Fruit fly (Drosophila melanogaster) whole organism, embryonic: ENCODE measurements around the gene Cyp4ac1.
A peak's percentile ranks its signal among the peaks of the same experiment; 100 is the strongest.

Experiments used
- ATbp ChIP-seq: fragments of 200-800 bp; sonication (Bioruptor generic); optimal IDR thresholded peaks from 2 replicates; lab custom pipeline; 2017; ENCODE audit warnings: missing biosample characterization, mild to moderate bottlenecking, missing genetic modification characterization, missing genetic modification reagents
- BEAF-32 ChIP-seq: fragments of 200-800 bp; sonication (Bioruptor generic); optimal IDR thresholded peaks from 3 replicates; lab custom pipeline; 2017; ENCODE audit warnings: missing biosample characterization, missing genetic modification characterization, mild to moderate bottlenecking, moderate library complexity, missing genetic modification reagents
- CG10267 ChIP-seq: fragments of 200-800 bp; sonication (Bioruptor generic); optimal IDR thresholded peaks from 2 replicates; lab custom pipeline; 2018; ENCODE audit warnings: missing biosample characterization, mild to moderate bottlenecking, missing genetic modification characterization, moderate library complexity
- CG10431 ChIP-seq: fragments of 200-800 bp; sonication (Bioruptor generic); optimal IDR thresholded peaks from 3 replicates; lab custom pipeline; 2018; ENCODE audit warnings: missing biosample characterization, mild to moderate bottlenecking, missing genetic modification characterization
- CG11456 ChIP-seq: fragments of 200-800 bp; sonication (Bioruptor generic); IDR thresholded peaks from 3 replicates; pipeline ENCODE4 v1.3.6; 2022; ENCODE audit warnings: missing biosample characterization, missing genetic modification characterization
- CG11504 ChIP-seq: fragments of 200-800 bp; sonication (Bioruptor generic); optimal IDR thresholded peaks from 3 replicates; lab custom pipeline; 2019; ENCODE audit warnings: missing biosample characterization, mild to moderate bottlenecking, missing genetic modification characterization, moderate library complexity
- CG11695 ChIP-seq: fragments of 200-800 bp; sonication (Bioruptor generic); IDR thresholded peaks from 3 replicates; pipeline ENCODE4 v1.3.6; 2022; ENCODE audit warnings: missing biosample characterization, missing genetic modification characterization
- CG11696 ChIP-seq: fragments of 200-800 bp; sonication (Bioruptor generic); IDR thresholded peaks from 2 replicates; pipeline ENCODE4 v1.3.6; 2022; ENCODE audit warnings: missing biosample characterization, missing genetic modification characterization
- CG12071 ChIP-seq: fragments of 200-800 bp; sonication (Bioruptor generic); optimal IDR thresholded peaks from 3 replicates; lab custom pipeline; 2018; ENCODE audit warnings: missing biosample characterization, mild to moderate bottlenecking, missing genetic modification characterization
- CG14710 ChIP-seq: fragments of 200-800 bp; sonication (Bioruptor generic); optimal IDR thresholded peaks from 3 replicates; lab custom pipeline; 2019; ENCODE audit warnings: missing biosample characterization, mild to moderate bottlenecking, missing genetic modification characterization, moderate library complexity
- CG14860 ChIP-seq: fragments of 200-800 bp; sonication (Bioruptor generic); IDR thresholded peaks from 3 replicates; pipeline ENCODE4 v1.3.6; 2022; ENCODE audit warnings: missing biosample characterization, missing genetic modification characterization; ENCODE audit not compliant: partially characterized antibody
- CG15073 ChIP-seq: fragments of 200-800 bp; sonication (Bioruptor generic); optimal IDR thresholded peaks from 2 replicates; lab custom pipeline; 2016; ENCODE audit warnings: missing biosample characterization, missing genetic modification characterization
- CG15269 ChIP-seq: fragments of 200-800 bp; sonication (Bioruptor generic); optimal IDR thresholded peaks from 2 replicates; lab custom pipeline; 2018; ENCODE audit warnings: missing biosample characterization, mild to moderate bottlenecking, missing genetic modification characterization, moderate library complexity
- CG17186 ChIP-seq: fragments of 200-800 bp; sonication (Bioruptor generic); optimal IDR thresholded peaks from 3 replicates; lab custom pipeline; 2017; ENCODE audit warnings: missing biosample characterization, missing genetic modification reagents, missing genetic modification characterization
- CG17359 ChIP-seq: fragments of 200-800 bp; sonication (Bioruptor generic); optimal IDR thresholded peaks from 3 replicates; lab custom pipeline; 2018; ENCODE audit warnings: missing biosample characterization, mild to moderate bottlenecking, missing genetic modification characterization, moderate library complexity
- CG17802 ChIP-seq: fragments of 200-800 bp; sonication (Bioruptor generic); optimal IDR thresholded peaks from 2 replicates; lab custom pipeline; 2018; ENCODE audit warnings: missing biosample characterization, mild to moderate bottlenecking, missing genetic modification characterization, moderate library complexity
- CG17829 ChIP-seq: fragments of 200-800 bp; optimal IDR thresholded peaks from 2 replicates; lab custom pipeline; 2019; ENCODE audit warnings: missing biosample characterization, mild to moderate bottlenecking, missing genetic modification characterization, moderate library complexity
- CG18599 ChIP-seq: fragments of 200-800 bp; sonication (Bioruptor generic); optimal IDR thresholded peaks from 3 replicates; lab custom pipeline; 2017; ENCODE audit warnings: missing biosample characterization, missing genetic modification characterization, mild to moderate bottlenecking, moderate library complexity, missing genetic modification reagents
- CG2116 ChIP-seq: fragments of 200-800 bp; sonication (Bioruptor generic); optimal IDR thresholded peaks from 3 replicates; lab custom pipeline; 2018; ENCODE audit warnings: missing biosample characterization, mild to moderate bottlenecking, missing genetic modification characterization
- CG2129 ChIP-seq: fragments of 200-800 bp; sonication (Bioruptor generic); IDR thresholded peaks from 2 replicates; pipeline ENCODE4 v1.3.6; 2022; ENCODE audit warnings: missing biosample characterization, missing genetic modification characterization; ENCODE audit not compliant: partially characterized antibody
- CG3065 ChIP-seq: fragments of 200-800 bp; sonication (Bioruptor generic); optimal IDR thresholded peaks from 2 replicates; lab custom pipeline; 2016; ENCODE audit warnings: missing biosample characterization, missing genetic modification characterization
- CG34224 ChIP-seq: fragments of 200-800 bp; sonication (Bioruptor generic); IDR thresholded peaks from 3 replicates; pipeline ENCODE4 v1.3.6; 2022; ENCODE audit warnings: missing biosample characterization, missing genetic modification characterization; ENCODE audit not compliant: partially characterized antibody
- CG34376 ChIP-seq: fragments of 200-800 bp; sonication (Bioruptor generic); optimal IDR thresholded peaks from 2 replicates; lab custom pipeline; 2018; ENCODE audit warnings: missing biosample characterization, mild to moderate bottlenecking, missing genetic modification characterization
- CG42726 ChIP-seq: fragments of 200-800 bp; sonication (Bioruptor generic); IDR thresholded peaks from 2 replicates; pipeline ENCODE4 v1.3.6; 2022; ENCODE audit warnings: missing biosample characterization, missing genetic modification characterization; ENCODE audit not compliant: partially characterized antibody
- CG4360 ChIP-seq: fragments of 200-800 bp; sonication (Bioruptor generic); IDR thresholded peaks from 2 replicates; pipeline ENCODE4 v1.3.6; 2022; ENCODE audit warnings: missing biosample characterization, missing genetic modification characterization
- CG6791 ChIP-seq: fragments of 200-800 bp; sonication (Bioruptor generic); IDR thresholded peaks from 3 replicates; pipeline ENCODE4 v1.3.6; 2022; ENCODE audit warnings: missing biosample characterization, missing genetic modification characterization; ENCODE audit not compliant: partially characterized antibody
- CG7786 ChIP-seq: fragments of 200-800 bp; sonication (Bioruptor generic); optimal IDR thresholded peaks from 2 replicates; lab custom pipeline; 2016; ENCODE audit warnings: missing biosample characterization, missing genetic modification characterization
- CG7928 ChIP-seq: fragments of 200-800 bp; sonication (Bioruptor generic); optimal IDR thresholded peaks from 2 replicates; lab custom pipeline; 2017; ENCODE audit warnings: missing biosample characterization, mild to moderate bottlenecking, missing genetic modification characterization
- CG9437 ChIP-seq: fragments of 200-800 bp; sonication (Bioruptor generic); optimal IDR thresholded peaks from 2 replicates; lab custom pipeline; 2018; ENCODE audit warnings: missing biosample characterization, mild to moderate bottlenecking, missing genetic modification characterization
- Chrac-16 ChIP-seq: fragments of 200-800 bp; sonication (Bioruptor generic); optimal IDR thresholded peaks from 3 replicates; lab custom pipeline; 2016; ENCODE audit warnings: missing biosample characterization, missing genetic modification characterization
- Dll ChIP-seq: fragments of 200-800 bp; sonication (Bioruptor generic); IDR thresholded peaks from 4 replicates; pipeline ENCODE4 v1.3.6; 2022; ENCODE audit warnings: missing biosample characterization, missing genetic modification characterization; ENCODE audit not compliant: partially characterized antibody
- Dref ChIP-seq: fragments of 200-800 bp; sonication (Bioruptor generic); IDR thresholded peaks from 2 replicates; pipeline ENCODE4 v1.3.6; 2022; ENCODE audit warnings: missing biosample characterization, missing genetic modification characterization
- E2f2 ChIP-seq: fragments of 200-800 bp; sonication (Bioruptor generic); IDR thresholded peaks from 2 replicates; pipeline ENCODE4 v1.3.6; 2022; ENCODE audit warnings: missing biosample characterization, missing genetic modification characterization
- Fer2 ChIP-seq: fragments of 200-800 bp; sonication (Bioruptor generic); optimal IDR thresholded peaks from 2 replicates; lab custom pipeline; 2018; ENCODE audit warnings: missing biosample characterization, mild to moderate bottlenecking, missing genetic modification characterization, moderate library complexity
- Hmr ChIP-seq: fragments of 200-800 bp; sonication (Bioruptor generic); optimal IDR thresholded peaks from 3 replicates; lab custom pipeline; 2017; ENCODE audit warnings: mild to moderate bottlenecking, missing biosample characterization, missing genetic modification reagents, missing genetic modification characterization
- Lhr ChIP-seq: fragments of 200-800 bp; sonication (Bioruptor generic); optimal IDR thresholded peaks from 3 replicates; lab custom pipeline; 2017; ENCODE audit warnings: mild to moderate bottlenecking, missing biosample characterization, missing genetic modification reagents, missing genetic modification characterization
- Opbp ChIP-seq: fragments of 200-800 bp; sonication (Bioruptor generic); IDR thresholded peaks from 3 replicates; pipeline ENCODE4 v1.3.6; 2022; ENCODE audit warnings: missing biosample characterization, missing genetic modification characterization; ENCODE audit not compliant: partially characterized antibody
- ato ChIP-seq: fragments of 200-800 bp; sonication (Bioruptor generic); IDR thresholded peaks from 2 replicates; pipeline ENCODE4 v1.3.6; 2022; ENCODE audit warnings: missing biosample characterization, missing genetic modification characterization; ENCODE audit not compliant: partially characterized antibody
- chinmo ChIP-seq: fragments of 200-800 bp; sonication (Bioruptor generic); IDR thresholded peaks from 4 replicates; pipeline ENCODE4 v1.3.6; 2022; ENCODE audit warnings: missing biosample characterization, missing genetic modification characterization; ENCODE audit not compliant: partially characterized antibody
- ci ChIP-seq: fragments of 200-800 bp; sonication (Bioruptor generic); IDR thresholded peaks from 3 replicates; pipeline ENCODE4 v1.3.6; 2022; ENCODE audit warnings: missing biosample characterization, missing genetic modification characterization
- fru ChIP-seq: fragments of >200 bp; optimal IDR thresholded peaks from 2 replicates; lab custom pipeline; 2017
- jigr1 ChIP-seq: fragments of 200-800 bp; sonication (Bioruptor generic); IDR thresholded peaks from 3 replicates; pipeline ENCODE4 v1.3.6; 2022; ENCODE audit warnings: missing biosample characterization, missing genetic modification characterization
- lbe ChIP-seq: fragments of 200-800 bp; sonication (Bioruptor generic); optimal IDR thresholded peaks from 2 replicates; lab custom pipeline; 2016; ENCODE audit warnings: missing biosample characterization, mild to moderate bottlenecking, missing genetic modification characterization
- pum ChIP-seq: fragments of 200-800 bp; sonication (Bioruptor generic); optimal IDR thresholded peaks from 2 replicates; lab custom pipeline; 2016; ENCODE audit warnings: missing biosample characterization, missing genetic modification characterization
- rib ChIP-seq: fragments of 200-800 bp; sonication (Bioruptor generic); IDR thresholded peaks from 2 replicates; pipeline ENCODE4 v1.3.6; 2022; ENCODE audit warnings: missing biosample characterization, missing genetic modification characterization
- run ChIP-seq: fragments of 200-800 bp; sonication (Bioruptor generic); optimal IDR thresholded peaks from 3 replicates; lab custom pipeline; 2018; ENCODE audit warnings: missing biosample characterization, mild to moderate bottlenecking, missing genetic modification characterization
- sug ChIP-seq: fragments of 200-800 bp; optimal IDR thresholded peaks from 2 replicates; lab custom pipeline; 2019; ENCODE audit warnings: missing biosample characterization, mild to moderate bottlenecking, missing genetic modification characterization, moderate library complexity
- tll ChIP-seq, 2 experiments: fragments of 200-800 bp in 1 of 2; fragments of >200 bp in 1 of 2; sonication (Bioruptor generic) in 1 of 2; optimal IDR thresholded peaks; 2 replicates each; lab custom pipeline; 2017 to 2019; ENCODE audit warnings: missing biosample characterization in 2 of 2, missing genetic modification characterization in 2 of 2, mild to moderate bottlenecking in 1 of 2, moderate library complexity in 1 of 2
- trem ChIP-seq: fragments of 200-800 bp; optimal IDR thresholded peaks from 3 replicates; lab custom pipeline; 2019; ENCODE audit warnings: missing biosample characterization, mild to moderate bottlenecking, missing genetic modification characterization, moderate library complexity
- yki ChIP-seq: fragments of >200 bp; optimal IDR thresholded peaks from 3 replicates; lab custom pipeline; 2018

The Cyp4ac1 gene

DNA sequence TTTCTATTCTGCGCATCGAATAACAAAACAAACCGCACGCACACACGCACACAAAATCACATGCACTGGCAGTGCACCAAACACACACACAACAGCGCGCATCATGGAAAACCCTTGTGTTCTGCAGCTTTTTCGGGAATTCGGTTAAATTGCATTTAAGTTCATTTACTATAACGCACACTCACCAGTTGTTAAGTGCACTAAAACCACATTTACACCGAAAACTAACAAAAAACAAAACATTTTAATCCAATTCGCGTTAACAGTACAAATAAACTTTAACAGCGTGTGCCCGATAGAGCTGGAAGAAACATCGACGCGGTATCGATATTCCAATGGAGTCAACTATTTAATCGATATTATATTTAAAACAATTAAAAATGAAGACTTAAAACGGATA, 7.3 kb downstream of the Cyp4ac1 start, which contains the start of gene tkv (continued):
- TF ChIP-seq Hmr (no peak), CG9437 (GFP tag; lab: Kevin White, UChicago) (no peak), ATbp (no peak), CG17802 (no peak), Opbp (GFP tag; lab: Robert Waterston, UW) (peak; percentile 89), lbe (GFP tag; lab: Kevin White, UChicago) (no peak), Dref (peak; percentile 75), CG4360 (no peak), Fer2 (tag; lab: Kevin White, UChicago) (no peak), CG2129 (GFP tag; lab: Robert Waterston, UW) (peak; percentile 80), CG7928 (GFP tag; lab: Kevin White, UChicago) (no peak), CG2116 (GFP tag; lab: Kevin White, UChicago) (peak; percentile 14), CG18599 (no peak), pum (GFP tag; lab: Kevin White, UChicago) (no peak), ci (GFP tag; lab: Robert Waterston, UW) (no peak), jigr1 (GFP tag; lab: Robert Waterston, UW) (no peak), Chrac-16 (GFP tag; lab: Kevin White, UChicago) (no peak), CG34376 (GFP tag; lab: Kevin White, UChicago) (no peak), CG14860 (GFP tag; lab: Robert Waterston, UW) (peak; percentile 66), sug (tag; lab: Kevin White, UChicago) (no peak), E2f2 (GFP tag; lab: Robert Waterston, UW) (no peak), run (tag; lab: Kevin White, UChicago) (no peak), yki (lab: Kevin White, UChicago) (no peak), ato (GFP tag; lab: Robert Waterston, UW) (peak; percentile 57; the same call in 1 of the 2 replicates), CG10431 (GFP tag; lab: Kevin White, UChicago) (no peak), CG14710 (tag; lab: Kevin White, UChicago) (no peak), CG3065 (GFP tag; lab: Kevin White, UChicago) (no peak), CG7786 (GFP tag; lab: Kevin White, UChicago) (no peak), fru (lab: Kevin White, UChicago) (no peak), tll (GFP tag; optimal IDR thresholded peaks at IDR 0.05; lab: Kevin White, UChicago) (peak in 1 of 2 experiments; percentile 50), CG34224 (GFP tag; lab: Robert Waterston, UW) (peak; percentile 76), CG11504 (no peak), CG11456 (no peak), CG15269 (tag; lab: Kevin White, UChicago) (no peak), CG11695 (GFP tag; lab: Robert Waterston, UW) (no peak), rib (GFP tag; lab: Robert Waterston, UW) (no peak), BEAF-32 (GFP tag; lab: Kevin White, UChicago) (peak; percentile 78), CG17186 (GFP tag; lab: Kevin White, UChicago) (peak; percentile 97), CG11696 (GFP tag; lab: Robert Waterston, UW) (no peak), CG10267 (tag; lab: Kevin White, UChicago) (no peak), CG12071 (GFP tag; lab: Kevin White, UChicago) (no peak), CG17359 (no peak), CG17829 (no peak), Dll (GFP tag; lab: Robert Waterston, UW) (peak; percentile 88), CG42726 (peak; percentile 78), Lhr (GFP tag; lab: Kevin White, UChicago) (no peak), CG6791 (peak; percentile 87), trem (tag; lab: Kevin White, UChicago) (no peak), chinmo (GFP tag; lab: Robert Waterston, UW) (peak; percentile 95), CG15073 (GFP tag; lab: Kevin White, UChicago) (no peak)
